Fruit fly (Drosophila melanogaster) whole organism, embryonic: ENCODE data around the gene mAChR-C.

ENCODE experiments used
- B-H2 ChIP-seq: fragments of 200-800 bp; sonication (Bioruptor generic); optimal IDR thresholded peaks from 2 replicates; lab custom pipeline; 2018; ENCODE audit warnings: missing biosample characterization, mild to moderate bottlenecking, missing genetic modification characterization
- BtbVII ChIP-seq: fragments of 200-800 bp; sonication (Bioruptor generic); optimal IDR thresholded peaks from 3 replicates; lab custom pipeline; 2017; ENCODE audit warnings: missing biosample characterization, mild to moderate bottlenecking, missing genetic modification characterization
- CG10979 ChIP-seq: fragments of 200-800 bp; sonication (Bioruptor generic); optimal IDR thresholded peaks from 2 replicates; lab custom pipeline; 2018; ENCODE audit warnings: missing biosample characterization, mild to moderate bottlenecking, missing genetic modification characterization, moderate library complexity
- CG11560 ChIP-seq: fragments of 200-800 bp; sonication (Bioruptor generic); IDR thresholded peaks from 3 replicates; pipeline ENCODE4 v1.3.6; 2022; ENCODE audit warnings: missing biosample characterization, missing genetic modification characterization
- CG11695 ChIP-seq: fragments of 200-800 bp; sonication (Bioruptor generic); IDR thresholded peaks from 3 replicates; pipeline ENCODE4 v1.3.6; 2022; ENCODE audit warnings: missing biosample characterization, missing genetic modification characterization
- CG13424 ChIP-seq: fragments of 200-800 bp; sonication (Bioruptor generic); optimal IDR thresholded peaks from 2 replicates; lab custom pipeline; 2019; ENCODE audit warnings: missing biosample characterization, mild to moderate bottlenecking, missing genetic modification characterization, moderate library complexity
- CG16863 ChIP-seq: fragments of 200-800 bp; sonication (Bioruptor generic); optimal IDR thresholded peaks from 3 replicates; lab custom pipeline; 2016; ENCODE audit warnings: missing biosample characterization, missing genetic modification characterization
- CG17829 ChIP-seq: fragments of 200-800 bp; optimal IDR thresholded peaks from 2 replicates; lab custom pipeline; 2019; ENCODE audit warnings: missing biosample characterization, mild to moderate bottlenecking, missing genetic modification characterization, moderate library complexity
- CG2129 ChIP-seq: fragments of 200-800 bp; sonication (Bioruptor generic); IDR thresholded peaks from 2 replicates; pipeline ENCODE4 v1.3.6; 2022; ENCODE audit warnings: missing biosample characterization, missing genetic modification characterization; ENCODE audit not compliant: partially characterized antibody
- CG2889 ChIP-seq: fragments of 200-800 bp; sonication (Bioruptor generic); IDR thresholded peaks from 3 replicates; pipeline ENCODE4 v1.3.6; 2022; ENCODE audit warnings: missing biosample characterization, missing genetic modification characterization
- CG30403 ChIP-seq: fragments of 200-800 bp; sonication (Bioruptor generic); optimal IDR thresholded peaks from 3 replicates; lab custom pipeline; 2016; ENCODE audit warnings: missing biosample characterization, missing genetic modification characterization
- CG31388 ChIP-seq: fragments of 200-800 bp; sonication (Bioruptor generic); optimal IDR thresholded peaks from 2 replicates; lab custom pipeline; 2016; ENCODE audit warnings: missing biosample characterization, missing genetic modification characterization
- CG33213 ChIP-seq: fragments of 200-800 bp; sonication (Bioruptor generic); optimal IDR thresholded peaks from 3 replicates; lab custom pipeline; 2016; ENCODE audit warnings: missing biosample characterization, missing genetic modification characterization
- CG3726 ChIP-seq: fragments of 200-800 bp; sonication (Bioruptor generic); IDR thresholded peaks from 3 replicates; pipeline ENCODE4, ENCODE4 v1.3.6; 2022; ENCODE audit warnings: missing biosample characterization, missing genetic modification characterization
- CG5953 ChIP-seq: fragments of 200-800 bp; sonication (Bioruptor generic); IDR thresholded peaks from 2 replicates; pipeline ENCODE4 v1.3.6; 2022; ENCODE audit warnings: missing biosample characterization, missing genetic modification characterization
- CG6854 ChIP-seq: fragments of 200-800 bp; sonication (Bioruptor generic); optimal IDR thresholded peaks from 3 replicates; lab custom pipeline; 2017; ENCODE audit warnings: missing biosample characterization, mild to moderate bottlenecking, missing genetic modification characterization
- CG7372 ChIP-seq: fragments of 200-800 bp; sonication (Bioruptor generic); IDR thresholded peaks from 2 replicates; pipeline ENCODE4 v1.3.6; 2022; ENCODE audit warnings: missing biosample characterization, missing genetic modification characterization
- CG7963 ChIP-seq: fragments of 200-800 bp; sonication (Bioruptor generic); IDR thresholded peaks from 3 replicates; pipeline ENCODE4 v1.3.6; 2022; ENCODE audit warnings: missing biosample characterization, missing genetic modification characterization; ENCODE audit not compliant: partially characterized antibody
- CG8359 ChIP-seq: fragments of 200-800 bp; sonication (Bioruptor generic); optimal IDR thresholded peaks from 2 replicates; lab custom pipeline; 2017; ENCODE audit warnings: missing biosample characterization, mild to moderate bottlenecking, missing genetic modification characterization, borderline replicate concordance
- CG9437 ChIP-seq: fragments of 200-800 bp; sonication (Bioruptor generic); optimal IDR thresholded peaks from 2 replicates; lab custom pipeline; 2018; ENCODE audit warnings: missing biosample characterization, mild to moderate bottlenecking, missing genetic modification characterization
- Doc2 ChIP-seq: fragments of 200-800 bp; sonication (Bioruptor generic); IDR thresholded peaks from 2 replicates; pipeline ENCODE4 v1.3.6; 2022; ENCODE audit warnings: missing biosample characterization, missing genetic modification characterization
- Doc3 ChIP-seq: fragments of 200-800 bp; sonication (Bioruptor generic); IDR thresholded peaks from 3 replicates; pipeline ENCODE4 v1.3.6; 2022; ENCODE audit warnings: missing biosample characterization, missing genetic modification characterization; ENCODE audit not compliant: partially characterized antibody
- Dp ChIP-seq: fragments of 200-800 bp; sonication (Bioruptor generic); optimal IDR thresholded peaks from 2 replicates; lab custom pipeline; 2018; ENCODE audit warnings: missing biosample characterization, mild to moderate bottlenecking, missing genetic modification characterization, moderate library complexity
- Dref ChIP-seq: fragments of 200-800 bp; sonication (Bioruptor generic); IDR thresholded peaks from 2 replicates; pipeline ENCODE4 v1.3.6; 2022; ENCODE audit warnings: missing biosample characterization, missing genetic modification characterization
- Drgx ChIP-seq: fragments of 200-800 bp; sonication (Bioruptor generic); IDR thresholded peaks from 2 replicates; pipeline ENCODE4 v1.3.6; 2022; ENCODE audit warnings: missing biosample characterization, missing genetic modification characterization
- H15 ChIP-seq: fragments of 200-800 bp; sonication (Bioruptor generic); IDR thresholded peaks from 3 replicates; pipeline ENCODE4 v1.3.6; 2022; ENCODE audit warnings: missing biosample characterization, missing genetic modification characterization
- Opbp ChIP-seq: fragments of 200-800 bp; sonication (Bioruptor generic); IDR thresholded peaks from 3 replicates; pipeline ENCODE4 v1.3.6; 2022; ENCODE audit warnings: missing biosample characterization, missing genetic modification characterization; ENCODE audit not compliant: partially characterized antibody
- Poxn ChIP-seq: fragments of 200-800 bp; sonication (Bioruptor generic); IDR thresholded peaks from 2 replicates; pipeline ENCODE4 v1.3.6; 2022; ENCODE audit warnings: missing biosample characterization, missing genetic modification characterization
- Rx ChIP-seq: fragments of 200-800 bp; sonication (Bioruptor generic); IDR thresholded peaks from 2 replicates; pipeline ENCODE4 v1.3.6; 2022; ENCODE audit warnings: missing biosample characterization, missing genetic modification characterization
- Sin3A ChIP-seq: fragments of >200 bp; optimal IDR thresholded peaks from 2 replicates; lab custom pipeline; 2018
- Taf1 ChIP-seq: fragments of 200-800 bp; sonication (Bioruptor generic); IDR thresholded peaks from 2 replicates; pipeline ENCODE4 v1.3.6; 2022; ENCODE audit warnings: missing biosample characterization, missing genetic modification characterization
- bigmax ChIP-seq: fragments of 200-800 bp; sonication (Bioruptor generic); optimal IDR thresholded peaks from 2 replicates; lab custom pipeline; 2018; ENCODE audit warnings: missing biosample characterization, mild to moderate bottlenecking, missing genetic modification characterization
- cas ChIP-seq: fragments of 200-800 bp; sonication (Bioruptor generic); IDR thresholded peaks from 2 replicates; pipeline ENCODE4 v1.3.6; 2022; ENCODE audit warnings: missing biosample characterization, missing genetic modification characterization
- cg ChIP-seq: fragments of 200-800 bp; sonication (Bioruptor generic); optimal IDR thresholded peaks from 3 replicates; lab custom pipeline; 2019; ENCODE audit warnings: missing biosample characterization, mild to moderate bottlenecking, missing genetic modification characterization, moderate library complexity
- dmrt99B ChIP-seq: fragments of 200-800 bp; sonication (Bioruptor generic); optimal IDR thresholded peaks from 2 replicates; lab custom pipeline; 2018; ENCODE audit warnings: missing biosample characterization, mild to moderate bottlenecking, missing genetic modification characterization, moderate library complexity
- hbn ChIP-seq: fragments of 200-800 bp; sonication (Bioruptor generic); IDR thresholded peaks from 2 replicates; pipeline ENCODE4 v1.3.6; 2022; ENCODE audit warnings: missing biosample characterization, missing genetic modification characterization; ENCODE audit not compliant: partially characterized antibody
- inv ChIP-seq: fragments of 200-800 bp; sonication (Bioruptor generic); IDR thresholded peaks from 2 replicates; pipeline ENCODE4 v1.3.6; 2022; ENCODE audit warnings: missing biosample characterization, missing genetic modification characterization; ENCODE audit not compliant: partially characterized antibody
- jumu ChIP-seq: fragments of 200-800 bp; sonication (Bioruptor generic); optimal IDR thresholded peaks from 3 replicates; lab custom pipeline; 2016; ENCODE audit warnings: missing biosample characterization, missing genetic modification characterization
- kay ChIP-seq: fragments of 200-800 bp; sonication (Bioruptor generic); optimal IDR thresholded peaks from 2 replicates; lab custom pipeline; 2016; ENCODE audit warnings: missing biosample characterization, missing genetic modification characterization
- klu ChIP-seq: fragments of 200-800 bp; sonication (Bioruptor generic); IDR thresholded peaks from 2 replicates; pipeline ENCODE4 v1.3.6; 2022; ENCODE audit warnings: missing biosample characterization, missing genetic modification characterization
- nom ChIP-seq: fragments of 200-800 bp; sonication (Bioruptor generic); optimal IDR thresholded peaks from 2 replicates; lab custom pipeline; 2017; ENCODE audit warnings: missing biosample characterization, missing genetic modification characterization, mild to moderate bottlenecking, moderate library complexity, missing genetic modification reagents
- otp ChIP-seq: fragments of 200-800 bp; sonication (Bioruptor generic); IDR thresholded peaks from 3 replicates; pipeline ENCODE4, ENCODE4 v1.3.6; 2022; ENCODE audit warnings: missing biosample characterization, missing genetic modification characterization
- sima ChIP-seq: fragments of 200-800 bp; sonication (Bioruptor generic); optimal IDR thresholded peaks from 2 replicates; lab custom pipeline; 2016; ENCODE audit warnings: missing biosample characterization, missing genetic modification characterization
- sob ChIP-seq: fragments of 200-800 bp; sonication (Bioruptor generic); IDR thresholded peaks from 2 replicates; pipeline ENCODE4 v1.3.6; 2022; ENCODE audit warnings: missing biosample characterization, missing genetic modification characterization
- tin ChIP-seq: fragments of 200-800 bp; sonication (Bioruptor generic); optimal IDR thresholded peaks from 3 replicates; lab custom pipeline; 2016; ENCODE audit warnings: missing biosample characterization, missing genetic modification characterization
- tll ChIP-seq, 2 experiments: fragments of 200-800 bp in 1 of 2; fragments of >200 bp in 1 of 2; sonication (Bioruptor generic) in 1 of 2; optimal IDR thresholded peaks; 2 replicates each; lab custom pipeline; 2017 to 2019; ENCODE audit warnings: missing biosample characterization in 2 of 2, missing genetic modification characterization in 2 of 2, mild to moderate bottlenecking in 1 of 2, moderate library complexity in 1 of 2
- unpg ChIP-seq: fragments of 200-800 bp; sonication (Bioruptor generic); optimal IDR thresholded peaks from 3 replicates; lab custom pipeline; 2018; ENCODE audit warnings: missing biosample characterization, mild to moderate bottlenecking, missing genetic modification characterization, moderate library complexity
- usp ChIP-seq: fragments of >200 bp; optimal IDR thresholded peaks from 2 replicates; lab custom pipeline; 2017; ENCODE audit warnings: missing biosample characterization, missing genetic modification characterization
- zfh2 ChIP-seq: fragments of 200-800 bp; sonication (Bioruptor generic); optimal IDR thresholded peaks from 2 replicates; lab custom pipeline; 2016; ENCODE audit warnings: missing biosample characterization, missing genetic modification characterization

mAChR-C gene

DNA sequence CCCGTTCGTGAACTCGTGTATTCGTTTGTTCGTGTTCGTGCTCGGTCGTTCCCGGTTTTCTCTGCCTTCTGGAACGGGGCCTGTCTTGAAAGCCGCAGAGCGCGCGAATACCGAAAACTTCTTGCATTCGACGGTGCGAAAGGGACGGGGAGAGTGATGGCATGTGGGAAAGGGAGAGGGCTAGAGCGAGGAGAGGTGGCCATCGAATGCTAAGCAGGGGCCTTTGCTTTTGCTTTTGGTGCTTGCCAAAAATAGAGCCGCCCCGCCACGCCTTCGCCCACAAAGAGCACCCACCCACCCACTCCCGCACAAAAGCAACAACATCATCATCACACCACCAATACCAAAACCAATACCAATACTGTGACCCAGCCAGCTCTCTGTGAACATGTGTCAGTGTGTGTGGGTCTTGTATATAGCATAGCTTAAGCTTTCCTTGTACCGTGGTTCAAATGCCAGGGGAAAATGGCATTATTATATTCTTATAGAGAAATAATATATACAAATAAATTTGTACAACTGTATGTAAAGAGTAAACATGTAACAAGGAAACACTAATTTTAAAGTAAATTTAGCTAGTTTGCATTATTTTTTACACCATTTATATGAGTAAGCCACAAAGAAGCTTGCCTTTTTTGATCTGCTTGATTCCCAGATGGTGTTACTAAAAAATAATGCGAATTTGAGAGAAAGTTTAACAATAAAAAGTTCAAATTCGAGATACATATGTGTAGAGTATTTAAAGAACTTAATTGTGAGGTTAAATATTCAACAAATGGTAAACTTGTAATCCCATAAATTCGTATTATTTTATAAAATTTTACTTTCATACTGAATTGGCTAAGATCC lies 34.9 kb upstream of the mAChR-C start, which contains the start of gene CG14434 (continued):
- TF ChIP-seq Opbp (GFP tag; lab: Robert Waterston, UW) (no peak), otp (GFP tag; lab: Robert Waterston, UW) (no peak), CG10979 (peak; percentile 87), zfh2 (GFP tag; lab: Kevin White, UChicago) (peak; percentile 2), CG16863 (GFP tag; lab: Kevin White, UChicago) (peak; percentile 70), CG11695 (peak; percentile 72; the same call in 2 of the 3 replicates), cas (GFP tag; lab: Robert Waterston, UW) (no peak), CG3726 (GFP tag; lab: Robert Waterston, UW) (peak; percentile 34; the same call in 1 of the 3 replicates), CG8359 (GFP tag; lab: Kevin White, UChicago) (peak; percentile 26), inv (GFP tag; lab: Robert Waterston, UW) (no peak), CG13424 (tag; lab: Kevin White, UChicago) (peak; percentile 84), CG2889 (no peak; the same call in 2 of the 3 replicates), CG5953 (GFP tag; lab: Robert Waterston, UW) (0 out of 2 replicates have a peak, but pooled peaks have one; percentile 9), klu (peak; percentile 45; the same call in 1 of the 2 replicates), H15 (GFP tag; lab: Robert Waterston, UW) (no peak; the same call in 1 of the 3 replicates), B-H2 (GFP tag; lab: Kevin White, UChicago) (no peak), hbn (GFP tag; lab: Robert Waterston, UW) (no peak), unpg (GFP tag; lab: Kevin White, UChicago) (peak; percentile 56), CG11560 (tag; lab: Robert Waterston, UW) (no peak), Poxn (GFP tag; lab: Robert Waterston, UW) (no peak), CG30403 (peak; percentile 90), tin (GFP tag; lab: Kevin White, UChicago) (peak; percentile 77), Drgx (GFP tag; lab: Robert Waterston, UW) (no peak), Dp (no peak), CG6854 (peak; percentile 62), sima (no peak), Sin3A (lab: Kevin White, UChicago) (no peak), cg (GFP tag; lab: Kevin White, UChicago) (peak; percentile 75), BtbVII (GFP tag; lab: Kevin White, UChicago) (peak; percentile 78), Rx (GFP tag; lab: Robert Waterston, UW) (no peak), Doc3 (GFP tag; lab: Robert Waterston, UW) (no peak), dmrt99B (peak; percentile 88), Taf1 (GFP tag; lab: Robert Waterston, UW) (no peak), Doc2 (GFP tag; lab: Robert Waterston, UW) (no peak), CG2129 (GFP tag; lab: Robert Waterston, UW) (no peak), tll (GFP tag; optimal IDR thresholded peaks at IDR 0.05; lab: Kevin White, UChicago) (no peak), CG17829 (tag; lab: Kevin White, UChicago) (peak; percentile 79), CG31388 (no peak), kay (GFP tag; lab: Kevin White, UChicago) (peak; percentile 60), CG33213 (GFP tag; lab: Kevin White, UChicago) (peak; percentile 28), usp (no peak), CG7372 (GFP tag; lab: Robert Waterston, UW) (peak; percentile 27; the same call in 1 of the 2 replicates), jumu (GFP tag; lab: Kevin White, UChicago) (peak; percentile 33), nom (GFP tag; lab: Kevin White, UChicago) (no peak), sob (no peak; the same call in 1 of the 2 replicates), CG9437 (GFP tag; lab: Kevin White, UChicago) (peak; percentile 92), Dref (GFP tag; lab: Robert Waterston, UW) (no peak), bigmax (GFP tag; lab: Kevin White, UChicago) (no peak), CG7963 (no peak)
